Worm (Caenorhabditis elegans): ENCODE data around the gene vmo-1.

ce11 chrV:20545742-20546141, 7.1 kb downstream of the vmo-1 start:
- no peak for TF ChIP-seq fos-1 (tag; optimal IDR thresholded peaks at IDR 0.05)
- TF ChIP-seq cey-2 (tag; optimal IDR thresholded peaks at IDR 0.05; ENCODE audit: borderline replicate concordance, insufficient read depth): no peak
- no peak for TF ChIP-seq zag-1 (tag; optimal IDR thresholded peaks at IDR 0.05)
- TF ChIP-seq lin-15B (tag; optimal IDR thresholded peaks at IDR 0.05): no peak
- no peak for TF ChIP-seq lin-13 (GFP tag; optimal IDR thresholded peaks at IDR 0.05)
- no peak for TF ChIP-seq R02D3.7 (tag; optimal IDR thresholded peaks at IDR 0.05)
